Worm (Caenorhabditis elegans): ENCODE results near the gene cyp-34A2.

Gene cyp-34A2

ce11 chrV:15240215-15240614 lies 50.7 kb downstream of the cyp-34A2 start, which contains the start of gene srw-11 (continued):
- no peak for TF ChIP-seq hsf-1 (GFP tag; IDR thresholded peaks at IDR 0.05)
- TF ChIP-seq ZK185.1 (tag; optimal IDR thresholded peaks at IDR 0.05; ENCODE audit: poor library complexity, severe bottlenecking) = no peak

All from whole organism, young adult.